Fruit fly (Drosophila melanogaster) whole organism, embryonic: ENCODE data around the gene Delta.

Source experiments
- CG9437 ChIP-seq: fragments of 200-800 bp; sonication (Bioruptor generic); optimal IDR thresholded peaks from 2 replicates; lab custom pipeline; 2018; ENCODE audit warnings: missing biosample characterization, mild to moderate bottlenecking, missing genetic modification characterization
- GATAe ChIP-seq: fragments of 200-800 bp; sonication (Bioruptor generic); conservative IDR thresholded peaks from 2 replicates; pipeline ENCODE4 v1.3.6; 2022; ENCODE audit warnings: missing biosample characterization, missing genetic modification characterization
- zf30C ChIP-seq: fragments of 200-800 bp; sonication (Bioruptor generic); optimal IDR thresholded peaks from 3 replicates; lab custom pipeline; 2018; ENCODE audit warnings: missing biosample characterization, mild to moderate bottlenecking, missing genetic modification characterization

dm6 chr3R:19283514-19283913, 42.5 kb downstream of the Delta start:
- TF ChIP-seq zf30C (GFP tag; lab: Kevin White, UChicago) (no peak), CG9437 (GFP tag; lab: Kevin White, UChicago) (no peak), GATAe (GFP tag; lab: Robert Waterston, UW) (no peak)
